Fruit fly (Drosophila melanogaster) Kc167 (cell line): ENCODE results near the gene Amt.

ENCODE experiments used
- Myc ChIP-seq: fragments of >200 bp; optimal IDR thresholded peaks from 2 replicates; lab custom pipeline; 2017; ENCODE audit warnings: missing external identifiers
- Sin3A ChIP-seq: fragments of >200 bp; optimal IDR thresholded peaks from 2 replicates; lab custom pipeline; 2018; ENCODE audit warnings: missing external identifiers
- h ChIP-seq: fragments of >200 bp; optimal IDR thresholded peaks from 3 replicates; lab custom pipeline; 2018; ENCODE audit warnings: missing external identifiers
- insv ChIP-seq: fragments of >200 bp; optimal IDR thresholded peaks from 3 replicates; lab custom pipeline; 2018; ENCODE audit warnings: missing external identifiers
- psq ChIP-seq: fragments of >200 bp; optimal IDR thresholded peaks from 2 replicates; lab custom pipeline; 2017; ENCODE audit warnings: missing external identifiers
- ttk ChIP-seq: sonication (Bioruptor generic); optimal IDR thresholded peaks from 2 replicates; lab custom pipeline; 2017; ENCODE audit warnings: missing external identifiers

The Amt gene

DNA sequence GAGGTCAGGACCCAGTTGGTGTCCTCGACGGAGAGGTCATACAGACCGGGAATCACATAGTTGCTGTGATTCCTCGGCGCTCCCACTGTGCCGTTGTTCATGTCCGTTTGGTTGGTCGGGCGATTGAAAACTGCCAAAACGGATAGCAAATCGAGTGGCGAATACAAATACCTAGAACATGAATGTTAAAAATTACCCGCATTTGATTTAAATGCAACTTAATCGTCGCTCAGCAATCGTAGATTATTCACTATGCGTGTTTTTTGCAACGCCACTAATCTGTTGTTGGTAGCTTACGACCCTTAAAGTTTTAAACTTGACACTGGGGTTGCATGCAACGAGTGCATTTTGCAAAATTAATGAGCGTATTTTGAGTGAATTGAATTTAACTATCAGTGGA is at the start of gene Amt:
TSS of gene Amt (minus strand) at position 101 of the 400 bp plus-strand sequence.
- TF ChIP-seq Myc (lab: Kevin White, UChicago), result no peak
- TF ChIP-seq ttk (lab: Kevin White, UChicago), result no peak
- TF ChIP-seq h, result no peak
- TF ChIP-seq insv, result no peak
- TF ChIP-seq psq (lab: Kevin White, UChicago), result no peak
- TF ChIP-seq Sin3A, result no peak

DNA sequence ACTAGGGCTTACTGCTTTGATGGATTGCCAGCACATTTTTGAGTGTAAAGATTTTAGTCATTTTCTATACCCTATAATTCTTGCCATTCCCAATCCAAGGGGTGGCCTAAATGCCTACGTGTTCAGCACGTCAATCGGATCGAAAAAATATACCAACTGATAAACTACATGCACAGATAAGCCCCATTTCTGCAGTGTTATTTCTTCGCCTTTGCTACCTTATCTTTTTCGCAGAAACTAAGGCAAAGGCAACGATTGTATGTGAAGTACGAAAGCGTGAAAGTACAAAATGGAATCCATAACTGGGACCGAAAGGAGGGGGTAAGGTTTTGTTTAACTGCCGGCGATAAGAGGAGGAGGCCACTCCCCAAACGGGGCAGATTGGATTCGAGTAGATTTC is 49.0 kb upstream of the Amt start:
- TF ChIP-seq Sin3A, result no peak
- TF ChIP-seq Myc (lab: Kevin White, UChicago), result no peak
- no peak for TF ChIP-seq ttk (lab: Kevin White, UChicago)
- no peak for TF ChIP-seq insv
- TF ChIP-seq h, result no peak
- no peak for TF ChIP-seq psq (lab: Kevin White, UChicago)

- TF ChIP-seq Myc (lab: Kevin White, UChicago) (no peak), insv (no peak), ttk (lab: Kevin White, UChicago) (no peak), Sin3A (no peak), psq (lab: Kevin White, UChicago) (no peak), h (no peak)
Observed at dm6 chr3R:15293878-15294350, 45.0 kb upstream of the Amt start.

- TF ChIP-seq h (no peak), psq (lab: Kevin White, UChicago) (no peak), ttk (lab: Kevin White, UChicago) (no peak), insv (no peak), Sin3A (no peak), Myc (lab: Kevin White, UChicago) (no peak)
Observed at dm6 chr3R:15293005-15293877, 44.3 kb upstream of the Amt start.

dm6 chr3R:15292241-15293004 is 43.5 kb upstream of the Amt start:
- no peak for TF ChIP-seq insv
- no peak for TF ChIP-seq h
- no peak for TF ChIP-seq ttk (lab: Kevin White, UChicago)
- no peak for TF ChIP-seq Myc (lab: Kevin White, UChicago)
- no peak for TF ChIP-seq psq (lab: Kevin White, UChicago)
- TF ChIP-seq Sin3A, result no peak

DNA sequence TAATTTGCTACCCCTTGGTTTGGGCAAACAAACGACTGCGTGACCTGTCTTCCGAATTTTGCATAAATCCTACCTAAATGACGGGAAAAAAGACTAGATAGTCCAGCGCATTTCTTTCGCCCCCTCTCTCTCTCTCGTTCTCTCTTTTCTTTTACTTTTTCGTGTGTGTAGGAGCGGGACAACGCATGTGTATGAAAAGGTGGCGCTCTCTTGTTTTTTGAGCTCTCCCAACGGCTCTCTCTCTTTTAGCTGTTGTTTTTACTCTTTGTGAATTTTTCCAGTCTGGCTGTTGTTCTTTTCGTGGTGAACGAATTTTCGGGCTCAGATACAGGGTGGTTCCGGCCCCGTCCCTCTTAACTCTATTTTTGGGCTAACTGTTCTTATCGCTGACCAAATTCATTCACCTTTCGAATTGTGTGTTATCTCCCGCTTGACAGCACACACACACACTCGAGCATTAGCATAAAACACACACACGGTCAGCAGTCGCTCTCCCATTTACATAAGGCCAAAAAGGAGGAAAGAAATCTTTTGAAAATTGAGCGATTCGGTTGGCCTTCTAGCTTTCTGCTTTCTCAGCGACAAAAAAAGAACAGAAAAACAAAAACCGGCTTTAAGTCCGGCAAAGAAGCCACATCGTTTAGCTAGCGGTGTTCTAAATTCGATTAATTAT is 42.8 kb upstream of the Amt start:
- TF ChIP-seq ttk (lab: Kevin White, UChicago) (no peak), Sin3A (no peak), Myc (lab: Kevin White, UChicago) (no peak), psq (lab: Kevin White, UChicago) (no peak), h (no peak), insv (no peak)

DNA sequence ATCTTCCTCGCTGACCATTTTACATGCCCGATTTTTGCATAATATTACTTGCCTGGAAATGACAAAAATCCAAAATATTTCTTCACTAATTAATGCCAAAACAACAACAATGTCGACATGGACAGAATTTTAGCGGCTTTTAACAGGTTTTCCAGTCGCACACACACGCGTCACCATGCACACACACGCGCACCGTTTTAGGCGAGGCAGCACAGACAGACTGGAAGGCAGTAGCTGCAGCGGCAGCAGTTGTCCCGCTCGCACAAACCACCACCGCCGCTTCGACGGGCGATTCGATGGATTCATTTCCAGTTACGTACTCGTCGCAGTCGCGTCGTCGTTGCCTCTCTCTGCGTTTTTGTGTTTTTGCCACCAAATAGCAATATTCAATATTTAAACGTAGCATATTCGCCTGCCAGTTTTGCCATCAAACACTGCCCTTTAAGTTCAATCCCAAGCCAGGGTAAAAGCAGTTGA is 41.7 kb upstream of the Amt start, which contains the start of gene CG45218:
TSS of gene CG45218 (minus strand) at position 158 of the 477 bp plus-strand sequence.
- TF ChIP-seq h, result no peak

DNA sequence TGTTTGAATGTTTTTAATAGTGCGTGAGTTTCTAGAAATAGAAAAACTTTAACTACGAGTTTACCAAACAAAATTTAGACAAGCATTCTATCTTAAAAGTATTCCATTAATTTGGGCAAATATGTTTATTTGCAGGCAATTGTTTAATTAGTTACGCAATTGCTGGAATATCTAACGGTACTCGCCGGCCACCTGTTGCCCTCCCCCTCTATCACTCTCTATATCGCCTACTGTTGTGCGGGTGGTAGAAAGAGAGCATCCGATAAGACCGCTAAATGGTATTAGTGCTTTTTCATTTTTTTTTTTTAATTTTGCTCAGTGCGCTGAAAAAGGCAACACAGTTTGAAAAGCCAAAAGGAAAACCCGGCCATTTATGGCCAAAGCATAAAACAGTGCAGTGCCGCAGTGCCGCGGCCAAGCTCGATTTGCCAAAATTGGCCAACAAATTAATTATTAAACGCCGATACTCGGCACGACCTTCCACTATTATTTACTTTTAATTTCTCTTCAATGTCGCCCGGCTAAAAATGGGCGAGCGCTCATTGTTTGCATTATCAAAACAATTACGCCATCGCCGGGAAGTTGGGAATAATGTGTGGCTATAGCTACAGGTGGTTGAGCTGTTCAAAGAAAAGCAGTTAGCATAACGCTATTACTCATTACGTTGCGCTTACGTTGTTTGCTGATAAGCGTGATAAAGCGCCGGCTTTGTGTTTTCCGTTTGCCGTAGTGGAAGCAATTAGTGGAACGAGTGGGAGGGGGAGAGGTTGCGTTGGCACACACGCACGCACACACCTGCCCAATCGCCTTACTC is 41.1 kb upstream of the Amt start:
- TF ChIP-seq psq (lab: Kevin White, UChicago) (no peak), Sin3A (no peak), h (no peak), insv (no peak), Myc (lab: Kevin White, UChicago) (no peak), ttk (lab: Kevin White, UChicago) (no peak)

- TF ChIP-seq insv (no peak), ttk (lab: Kevin White, UChicago) (no peak), psq (lab: Kevin White, UChicago) (no peak), h (no peak), Myc (lab: Kevin White, UChicago) (no peak), Sin3A (no peak)
Observed at dm6 chr3R:15288802-15289201, 39.9 kb upstream of the Amt start.

DNA sequence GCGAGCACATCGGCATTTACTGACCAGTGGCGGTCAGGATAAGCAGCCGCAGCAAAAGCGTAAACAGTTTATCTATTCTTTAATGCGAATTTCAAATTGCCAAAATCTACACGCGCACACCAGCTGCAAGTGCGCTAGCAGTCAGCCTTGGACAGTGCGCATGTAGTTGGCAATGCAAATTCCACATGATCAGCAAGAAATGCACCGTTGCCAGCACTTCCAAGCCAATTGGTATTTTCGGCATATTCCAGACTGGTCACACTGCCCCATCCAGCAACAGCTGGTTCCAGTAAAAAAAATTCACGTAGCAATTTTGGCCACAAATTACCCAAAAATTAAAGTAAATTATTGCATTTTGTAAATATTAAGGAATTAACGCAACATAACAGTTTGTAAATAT is 38.8 kb upstream of the Amt start:
- TF ChIP-seq h (no peak), Myc (lab: Kevin White, UChicago) (no peak), psq (lab: Kevin White, UChicago) (no peak), insv (no peak), Sin3A (no peak)

DNA sequence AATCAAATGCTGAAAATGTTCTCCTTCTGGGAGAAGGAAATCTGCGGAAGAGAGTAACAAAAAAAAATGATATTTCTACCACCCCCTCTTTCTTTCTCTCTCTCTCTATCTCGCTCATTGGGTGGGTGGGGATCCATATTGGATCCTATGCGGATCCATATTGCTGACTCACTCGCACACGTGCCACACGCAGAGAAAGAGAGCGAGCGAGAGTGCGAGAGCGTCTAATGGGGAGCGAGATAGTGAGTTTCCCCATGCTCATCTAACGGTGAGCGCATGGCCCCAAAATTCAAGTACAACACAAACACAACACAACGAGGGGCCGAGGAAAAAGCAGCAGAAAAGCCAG is 37.7 kb upstream of the Amt start:
- TF ChIP-seq Sin3A (no peak), psq (lab: Kevin White, UChicago) (no peak), insv (no peak), h (no peak), Myc (lab: Kevin White, UChicago) (no peak), ttk (lab: Kevin White, UChicago) (no peak)
